Fruit fly (Drosophila melanogaster): Measurements from ENCODE around the gene CG17776.

CG17776 gene

dm6 chrX:2134965-2135758 lies 49.4 kb upstream of the CG17776 start (continued):
- peak; percentile 52 for TF ChIP-seq CG30431 (GFP tag; optimal IDR thresholded peaks at IDR 0.05)
- peak; percentile 90 for TF ChIP-seq CG13894 (tag; optimal IDR thresholded peaks at IDR 0.05)
- TF ChIP-seq CG8388 (GFP tag; optimal IDR thresholded peaks at IDR 0.05): peak; percentile 91
- peak; percentile 82 for TF ChIP-seq CG3838 (GFP tag; optimal IDR thresholded peaks at IDR 0.05)
- TF ChIP-seq CG2116 (GFP tag; optimal IDR thresholded peaks at IDR 0.05): peak; percentile 59
- peak; percentile 81 for TF ChIP-seq tio (GFP tag; optimal IDR thresholded peaks at IDR 0.05)
- TF ChIP-seq Sry-δ (GFP tag; optimal IDR thresholded peaks at IDR 0.05): peak; percentile 53
- peak; percentile 86 for TF ChIP-seq CG12219 (GFP tag; optimal IDR thresholded peaks at IDR 0.05)
- peak; percentile 47 for TF ChIP-seq CG8290 (GFP tag; optimal IDR thresholded peaks at IDR 0.05)
- TF ChIP-seq CG8290 (tag; optimal IDR thresholded peaks at IDR 0.05): peak; percentile 55 to 87
- TF ChIP-seq CG34422 (GFP tag; IDR thresholded peaks at IDR 0.05): peak; percentile 75
- TF ChIP-seq run (tag; optimal IDR thresholded peaks at IDR 0.05): peak; percentile 87
- TF ChIP-seq Max (GFP tag; optimal IDR thresholded peaks at IDR 0.05): peak; percentile 83
- peak; percentile 80 for TF ChIP-seq CG10274 (GFP tag; optimal IDR thresholded peaks at IDR 0.05)
- peak; percentile 75 for TF ChIP-seq CHES-1-like (GFP tag; optimal IDR thresholded peaks at IDR 0.05)
- peak; percentile 61 for TF ChIP-seq CG6272 (GFP tag; IDR thresholded peaks at IDR 0.05)
- TF ChIP-seq bowl (GFP tag; IDR thresholded peaks at IDR 0.05): peak; percentile 43; the same call in 1 of the 2 replicates
- TF ChIP-seq ham (GFP tag; IDR thresholded peaks at IDR 0.05): no peak
- peak; percentile 37 for TF ChIP-seq jumu (GFP tag; optimal IDR thresholded peaks at IDR 0.05)
- peak; percentile 86 for TF ChIP-seq CG32767 (GFP tag; IDR thresholded peaks at IDR 0.05)
- TF ChIP-seq CG11456 (GFP tag; IDR thresholded peaks at IDR 0.05): peak; percentile 69
- TF ChIP-seq CG4617 (GFP tag; optimal IDR thresholded peaks at IDR 0.05; ENCODE audit: borderline replicate concordance): peak; percentile 64
- TF ChIP-seq gce (GFP tag; IDR thresholded peaks at IDR 0.05): peak; percentile 76
- TF ChIP-seq ash1 (GFP tag; optimal IDR thresholded peaks at IDR 0.05): peak; percentile 40
- TF ChIP-seq sob (GFP tag; IDR thresholded peaks at IDR 0.05): peak; percentile 88
- peak in 1 of 3 experiments; percentile 87 for TF ChIP-seq lola (GFP tag; optimal IDR thresholded peaks at IDR 0.05)
- peak; percentile 61 for TF ChIP-seq tup (GFP tag; optimal IDR thresholded peaks at IDR 0.05)
- no peak for TF ChIP-seq tna (GFP tag; IDR thresholded peaks at IDR 0.05; ENCODE audit: partially characterized antibody)
- TF ChIP-seq Mad (GFP tag; optimal IDR thresholded peaks at IDR 0.05): peak; percentile 64
- peak; percentile 95 for TF ChIP-seq CG18599 (GFP tag; optimal IDR thresholded peaks at IDR 0.05)
- TF ChIP-seq CG11723 (GFP tag; optimal IDR thresholded peaks at IDR 0.05): peak; percentile 83
- TF ChIP-seq dati (GFP tag; IDR thresholded peaks at IDR 0.05): peak; percentile 18; the same call in 1 of the 2 replicates
- peak; percentile 86 for TF ChIP-seq CG15011 (GFP tag; optimal IDR thresholded peaks at IDR 0.05)
- peak; percentile 54 for TF ChIP-seq CG10321 (GFP tag; IDR thresholded peaks at IDR 0.05)
- TF ChIP-seq CG11504 (tag; optimal IDR thresholded peaks at IDR 0.05): peak; percentile 93
- peak; percentile 77 for TF ChIP-seq CG12155 (GFP tag; optimal IDR thresholded peaks at IDR 0.05)
- peak; percentile 76 for TF ChIP-seq ara (GFP tag; IDR thresholded peaks at IDR 0.05)
- peak; percentile 76 for TF ChIP-seq danr (GFP tag; IDR thresholded peaks at IDR 0.05)
- no peak for TF ChIP-seq amos (GFP tag; IDR thresholded peaks at IDR 0.05; ENCODE audit: partially characterized antibody)
- peak; percentile 90 for TF ChIP-seq CG10979 (tag; optimal IDR thresholded peaks at IDR 0.05)
- TF ChIP-seq hb (GFP tag; IDR thresholded peaks at IDR 0.05; ENCODE audit: partially characterized antibody): no peak
- peak; percentile 68 for TF ChIP-seq Lhr (GFP tag; optimal IDR thresholded peaks at IDR 0.05)
- TF ChIP-seq sug (tag; optimal IDR thresholded peaks at IDR 0.05): peak; percentile 90
- TF ChIP-seq z (GFP tag; IDR thresholded peaks at IDR 0.05): no peak
- peak; percentile 35 for TF ChIP-seq ftz-f1 (GFP tag; optimal IDR thresholded peaks at IDR 0.05)
- peak; percentile 66 for TF ChIP-seq btn (GFP tag; optimal IDR thresholded peaks at IDR 0.05)
- TF ChIP-seq Vsx1 (GFP tag; optimal IDR thresholded peaks at IDR 0.05): peak; percentile 67
- TF ChIP-seq lilli (GFP tag; optimal IDR thresholded peaks at IDR 0.05): peak; percentile 86
- peak; percentile 92 for TF ChIP-seq Hmr (GFP tag; optimal IDR thresholded peaks at IDR 0.05)
